Fruit fly (Drosophila melanogaster): ENCODE results near the gene CG3061.

The CG3061 gene

dm6 chr3R:13997762-13998161 lies 34.4 kb upstream of the CG3061 start:
- TF ChIP-seq CG10631 (GFP tag; optimal IDR thresholded peaks at IDR 0.05) = no peak
- TF ChIP-seq CG8319 (GFP tag; optimal IDR thresholded peaks at IDR 0.05) = no peak
- no peak for TF ChIP-seq spab (GFP tag; optimal IDR thresholded peaks at IDR 0.05)
- no peak for TF ChIP-seq acj6 (GFP tag; optimal IDR thresholded peaks at IDR 0.05)
- TF ChIP-seq net (GFP tag; optimal IDR thresholded peaks at IDR 0.05) = no peak
- no peak for TF ChIP-seq topi (GFP tag; optimal IDR thresholded peaks at IDR 0.05)
- no peak for TF ChIP-seq CG10669 (GFP tag; optimal IDR thresholded peaks at IDR 0.05)
- TF ChIP-seq fd85E (GFP tag; optimal IDR thresholded peaks at IDR 0.05) = no peak
- TF ChIP-seq Lpt (GFP tag; optimal IDR thresholded peaks at IDR 0.05) = no peak
- TF ChIP-seq CG11294 (GFP tag; IDR thresholded peaks at IDR 0.05) = no peak
- TF ChIP-seq CG6163 (GFP tag; IDR thresholded peaks at IDR 0.05) = no peak
- no peak for TF ChIP-seq Hr4 (GFP tag; optimal IDR thresholded peaks at IDR 0.05)
- TF ChIP-seq pdm3 (GFP tag; optimal IDR thresholded peaks at IDR 0.05) = no peak
- no peak for TF ChIP-seq salr (GFP tag; optimal IDR thresholded peaks at IDR 0.05)

DNA sequence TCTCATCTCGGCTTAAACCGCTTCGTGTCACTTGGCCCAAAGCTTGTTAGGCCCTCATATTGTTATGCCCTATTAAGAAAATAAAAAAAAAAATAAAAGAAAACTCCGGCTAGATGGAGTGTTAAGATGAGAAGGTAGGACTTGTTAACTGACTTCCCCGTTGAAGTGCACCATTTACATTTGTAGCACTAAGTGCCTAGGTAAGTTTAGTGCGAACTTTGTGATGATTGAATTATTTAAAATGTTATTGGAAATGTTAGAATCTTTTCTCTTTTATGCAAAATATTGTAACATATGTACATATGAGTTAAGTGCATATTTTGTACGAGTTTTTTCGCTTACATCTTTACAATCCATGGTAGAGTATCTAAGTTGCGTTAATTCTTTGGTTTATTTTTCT lies 34.0 kb upstream of the CG3061 start:
- TF ChIP-seq fkh (GFP tag; optimal IDR thresholded peaks at IDR 0.05) (peak; percentile 10), CG6854 (GFP tag; optimal IDR thresholded peaks at IDR 0.05) (no peak), Eip78C (GFP tag) (peak; percentile 37)

DNA sequence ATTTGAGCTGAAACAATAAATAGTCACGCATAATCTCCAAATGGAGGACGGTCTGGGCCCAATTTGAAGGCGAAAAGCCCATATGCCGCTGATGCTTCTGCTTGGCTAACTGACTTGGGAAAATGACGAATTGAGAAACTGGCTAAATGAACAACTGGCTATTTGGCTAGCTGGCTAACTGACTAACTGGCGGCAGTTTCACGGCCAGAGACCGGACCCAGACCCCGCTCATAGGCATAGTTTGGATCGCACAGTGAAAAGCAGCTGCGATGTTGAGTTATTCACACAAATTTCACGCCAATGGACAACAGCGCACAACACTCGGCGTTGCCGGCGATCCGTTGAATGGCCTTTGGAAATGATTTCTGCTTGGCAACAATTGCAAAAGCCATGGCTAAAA lies 33.6 kb upstream of the CG3061 start:
- TF ChIP-seq CG8632 (GFP tag; optimal IDR thresholded peaks at IDR 0.05) = no peak
- TF ChIP-seq CG1621 (tag; optimal IDR thresholded peaks at IDR 0.05) = no peak
- TF ChIP-seq Hr38 (GFP tag; optimal IDR thresholded peaks at IDR 0.05) = no peak
- no peak for TF ChIP-seq CG6808 (GFP tag; optimal IDR thresholded peaks at IDR 0.05)
- no peak for TF ChIP-seq CG11294 (GFP tag; IDR thresholded peaks at IDR 0.05)
- TF ChIP-seq CG8319 (GFP tag; optimal IDR thresholded peaks at IDR 0.05) = no peak
- TF ChIP-seq CG34406 (GFP tag; optimal IDR thresholded peaks at IDR 0.05) = no peak
- no peak for TF ChIP-seq Ets21C (GFP tag; optimal IDR thresholded peaks at IDR 0.05)
- no peak for TF ChIP-seq Eip78C (GFP tag)
- TF ChIP-seq vri (GFP tag; optimal IDR thresholded peaks at IDR 0.05) = no peak
- TF ChIP-seq CG6854 (GFP tag; optimal IDR thresholded peaks at IDR 0.05) = no peak
- TF ChIP-seq salr (GFP tag; optimal IDR thresholded peaks at IDR 0.05) = no peak
- TF ChIP-seq pdm3 (GFP tag; optimal IDR thresholded peaks at IDR 0.05) = no peak

DNA sequence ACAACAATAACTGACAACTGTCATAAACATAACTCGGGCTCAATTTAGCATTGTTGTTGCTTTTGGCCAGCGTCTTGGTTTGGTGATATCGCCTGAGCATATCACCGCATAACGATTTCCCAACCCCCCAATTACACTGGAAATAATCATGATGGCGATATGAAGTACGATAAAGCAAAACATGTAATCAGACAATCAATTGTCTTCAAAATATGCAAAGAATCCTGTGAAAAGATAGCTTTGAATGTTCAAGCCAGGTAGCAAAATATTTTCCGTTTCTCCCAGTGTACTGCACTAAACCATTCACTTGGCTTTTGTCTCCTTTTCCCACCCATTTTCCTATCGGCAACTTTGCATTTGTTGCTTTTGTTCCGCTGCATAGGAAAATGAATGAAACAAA lies 32.6 kb upstream of the CG3061 start:
- TF ChIP-seq eg (GFP tag; IDR thresholded peaks at IDR 0.05) (peak; percentile 92), CG6854 (GFP tag; optimal IDR thresholded peaks at IDR 0.05) (no peak), cyc (GFP tag; optimal IDR thresholded peaks at IDR 0.05) (peak; percentile 36), salr (GFP tag; optimal IDR thresholded peaks at IDR 0.05) (peak in 1 of 2 experiments; percentile 61), CG10631 (GFP tag; optimal IDR thresholded peaks at IDR 0.05) (peak; percentile 48), Met (GFP tag; optimal IDR thresholded peaks at IDR 0.05) (no peak), CG1621 (tag; optimal IDR thresholded peaks at IDR 0.05) (no peak), CG4318 (GFP tag; optimal IDR thresholded peaks at IDR 0.05) (peak; percentile 81), spab (GFP tag; optimal IDR thresholded peaks at IDR 0.05) (no peak), CG7368 (GFP tag; optimal IDR thresholded peaks at IDR 0.05) (peak; percentile 58), Sox102F (GFP tag; optimal IDR thresholded peaks at IDR 0.05) (no peak), CG11762 (GFP tag; optimal IDR thresholded peaks at IDR 0.05; ENCODE audit: insufficient read depth) (peak; percentile 62), Eip75B (GFP tag; optimal IDR thresholded peaks at IDR 0.05) (peak; percentile 4), CG16779 (tag; optimal IDR thresholded peaks at IDR 0.05) (peak; percentile 26), CG8319 (GFP tag; optimal IDR thresholded peaks at IDR 0.05) (peak; percentile 42), lz (GFP tag; optimal IDR thresholded peaks at IDR 0.05) (peak; percentile 36), CG6792 (GFP tag; optimal IDR thresholded peaks at IDR 0.05) (peak; percentile 45), Hr38 (GFP tag; optimal IDR thresholded peaks at IDR 0.05) (peak; percentile 40), acj6 (GFP tag; optimal IDR thresholded peaks at IDR 0.05) (peak; percentile 24), net (GFP tag; optimal IDR thresholded peaks at IDR 0.05) (peak; percentile 25), CG6163 (GFP tag; IDR thresholded peaks at IDR 0.05) (peak; percentile 89), Eip78C (GFP tag) (peak; percentile 82), Gug (GFP tag; IDR thresholded peaks at IDR 0.05) (peak; percentile 77), vri (GFP tag; optimal IDR thresholded peaks at IDR 0.05) (no peak), Hr4 (GFP tag; optimal IDR thresholded peaks at IDR 0.05) (peak; percentile 94), Sox14 (GFP tag; optimal IDR thresholded peaks at IDR 0.05) (peak; percentile 7), CG11294 (GFP tag; IDR thresholded peaks at IDR 0.05) (peak; percentile 65; the same call in 1 of the 2 replicates), CG3919 (GFP tag; optimal IDR thresholded peaks at IDR 0.05) (peak; percentile 80), CG6276 (GFP tag; optimal IDR thresholded peaks at IDR 0.05) (peak; percentile 87), CG3032 (tag; optimal IDR thresholded peaks at IDR 0.05) (no peak), Lpt (GFP tag; optimal IDR thresholded peaks at IDR 0.05) (peak; percentile 92), CG10669 (GFP tag; optimal IDR thresholded peaks at IDR 0.05) (peak; percentile 25), fkh (GFP tag; optimal IDR thresholded peaks at IDR 0.05) (no peak), Hr39 (GFP tag; optimal IDR thresholded peaks at IDR 0.05) (no peak), pdm3 (GFP tag; optimal IDR thresholded peaks at IDR 0.05) (peak; percentile 60), achi (GFP tag; optimal IDR thresholded peaks at IDR 0.05) (peak; percentile 62), OdsH (GFP tag; optimal IDR thresholded peaks at IDR 0.05) (peak; percentile 63)
